Worm (Caenorhabditis elegans) whole organism, L4/young adult: Measurements from ENCODE around the gene K07F5.6.

Experiments used
- W03F9.2 ChIP-seq: fragments of 150-350 bp; optimal IDR thresholded peaks from 2 replicates; lab custom pipeline; 2014; ENCODE audit warnings: missing biosample characterization, missing genetic modification characterization
- him-1 ChIP-seq: sonication (generic microtip); optimal IDR thresholded peaks from 2 replicates; lab custom pipeline; 2016; ENCODE audit warnings: missing genotype, missing genetic modification reagents, missing genetic modification characterization, missing compliant biosample characterization

- TF ChIP-seq W03F9.2 (tag; lab: Kevin White, UChicago) (peak; percentile 30), him-1 (tag; lab: Kevin White, UChicago) (no peak)
Observed at ce11 chrIV:9873837-9874236, 27.4 kb upstream of the K07F5.6 start.
